Fruit fly (Drosophila melanogaster): ENCODE results near the gene futsch.

futsch gene

dm6 chrX:1392875-1393274 lies 16.0 kb upstream of the futsch start, which contains the start of gene Rilpl (continued):
- TF ChIP-seq CG11247 (GFP tag; IDR thresholded peaks at IDR 0.05) (no peak), emc (GFP tag; optimal IDR thresholded peaks at IDR 0.05) (peak; percentile 9), CG3995 (GFP tag; optimal IDR thresholded peaks at IDR 0.05) (peak; percentile 56), Dad (GFP tag; optimal IDR thresholded peaks at IDR 0.05) (peak; percentile 27), PHDP (tag; optimal IDR thresholded peaks at IDR 0.05) (peak; percentile 12), lbe (GFP tag; optimal IDR thresholded peaks at IDR 0.05) (no peak), HHEX (GFP tag; optimal IDR thresholded peaks at IDR 0.05) (peak; percentile 2), CG10209 (GFP tag; optimal IDR thresholded peaks at IDR 0.05) (no peak), wek (GFP tag; optimal IDR thresholded peaks at IDR 0.05) (no peak), twi (tag; optimal IDR thresholded peaks at IDR 0.05) (peak; percentile 51), tup (GFP tag; optimal IDR thresholded peaks at IDR 0.05) (peak; percentile 10), CG12659 (GFP tag; optimal IDR thresholded peaks at IDR 0.05) (peak; percentile 69), CG17186 (GFP tag; optimal IDR thresholded peaks at IDR 0.05) (peak; percentile 90), gro (GFP tag; optimal IDR thresholded peaks at IDR 0.05) (peak; percentile 39)

- TF ChIP-seq Dbx (GFP tag; IDR thresholded peaks at IDR 0.05) (no peak), CG31224 (GFP tag; IDR thresholded peaks at IDR 0.05) (peak; percentile 95), ewg (GFP tag; optimal IDR thresholded peaks at IDR 0.05) (peak; percentile 13), Deaf1 (tag; optimal IDR thresholded peaks at IDR 0.05) (peak; percentile 34), Pdp1 (GFP tag; optimal IDR thresholded peaks at IDR 0.05) (peak in 1 of 2 experiments; percentile 64), CG8478 (optimal IDR thresholded peaks at IDR 0.05) (no peak), ken (GFP tag; IDR thresholded peaks at IDR 0.05) (no peak), CG15514 (GFP tag; optimal IDR thresholded peaks at IDR 0.05) (peak; percentile 35), abd-A (tag; optimal IDR thresholded peaks at IDR 0.05) (peak; percentile 97), Med (GFP tag) (peak; percentile 54), chinmo (GFP tag; IDR thresholded peaks at IDR 0.05; ENCODE audit: partially characterized antibody) (0 out of 4 replicates have a peak, but pooled peaks have one; percentile 33), CG17802 (tag; optimal IDR thresholded peaks at IDR 0.05) (no peak), CG2129 (GFP tag; IDR thresholded peaks at IDR 0.05; ENCODE audit: partially characterized antibody) (no peak), crol (GFP tag; IDR thresholded peaks at IDR 0.05) (peak; percentile 51), cwo (GFP tag; optimal IDR thresholded peaks at IDR 0.05) (peak; percentile 82), scrt (GFP tag; optimal IDR thresholded peaks at IDR 0.05) (peak; percentile 98), CG12769 (tag; optimal IDR thresholded peaks at IDR 0.05) (peak; percentile 6), sens (GFP tag) (peak; percentile 25)
Measured at dm6 chrX:1397649-1398454, 11.0 kb upstream of the futsch start.

DNA sequence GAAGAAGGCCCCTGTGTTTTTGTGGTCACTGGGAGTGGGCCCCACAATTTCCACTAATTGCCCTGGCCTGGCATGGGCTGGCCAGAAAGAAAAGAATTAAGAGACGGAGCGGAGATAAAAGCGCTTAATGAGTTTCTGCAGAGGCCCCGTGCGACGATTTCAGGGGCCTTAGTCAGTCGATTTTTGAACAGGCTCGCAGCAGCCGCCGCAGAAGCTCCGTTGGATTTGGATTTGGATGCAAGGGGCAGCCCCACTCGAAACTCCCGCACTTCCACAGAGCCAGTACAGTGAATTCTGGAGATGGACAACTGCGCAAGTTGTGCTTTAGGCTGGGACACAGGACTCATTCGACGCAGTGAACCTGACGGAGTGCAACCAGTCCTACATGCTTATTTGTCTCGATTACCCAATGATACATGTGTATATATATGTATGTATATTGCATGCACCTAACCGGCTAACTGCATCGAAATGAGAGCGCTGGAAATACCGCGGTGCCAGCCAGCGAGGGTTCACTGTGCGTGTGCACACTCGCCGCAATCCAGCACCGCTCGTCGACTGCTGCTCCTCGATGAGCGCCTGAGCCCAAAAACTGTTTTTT lies 10.3 kb upstream of the futsch start:
- TF ChIP-seq CG3726 (GFP tag; IDR thresholded peaks at IDR 0.05) (peak; percentile 37; the same call in 1 of the 3 replicates), Drgx (GFP tag; IDR thresholded peaks at IDR 0.05) (peak; percentile 72), CG13894 (tag; optimal IDR thresholded peaks at IDR 0.05) (no peak), Ptx1 (GFP tag; IDR thresholded peaks at IDR 0.05) (peak; percentile 81), CG12219 (GFP tag; optimal IDR thresholded peaks at IDR 0.05) (peak; percentile 50), kay (GFP tag; optimal IDR thresholded peaks at IDR 0.05) (peak; percentile 36), CG16779 (GFP tag; IDR thresholded peaks at IDR 0.05) (no peak), CG16813 (GFP tag; IDR thresholded peaks at IDR 0.05; ENCODE audit: partially characterized antibody) (no peak), CG32767 (GFP tag; IDR thresholded peaks at IDR 0.05) (peak; percentile 63; the same call in 1 of the 2 replicates), ken (GFP tag; IDR thresholded peaks at IDR 0.05) (peak; percentile 65), BtbVII (GFP tag; optimal IDR thresholded peaks at IDR 0.05) (no peak), Nf-YB (GFP tag; optimal IDR thresholded peaks at IDR 0.05) (no peak), mld (GFP tag; IDR thresholded peaks at IDR 0.05; ENCODE audit: partially characterized antibody) (no peak), CG11504 (tag; optimal IDR thresholded peaks at IDR 0.05) (peak; percentile 56), Doc3 (GFP tag; IDR thresholded peaks at IDR 0.05; ENCODE audit: partially characterized antibody) (no peak), CG3281 (GFP tag; optimal IDR thresholded peaks at IDR 0.05) (peak; percentile 55)

Measured in whole organism, embryonic.